Fruit fly (Drosophila melanogaster) whole organism, prepupa: Measurements from ENCODE around the gene CecB.

Source experiments
- CG6854 ChIP-seq: fragments of 200-800 bp; sonication (Bioruptor generic); optimal IDR thresholded peaks from 2 replicates; lab custom pipeline; 2017; ENCODE audit warnings: missing biosample characterization, mild to moderate bottlenecking, missing genetic modification characterization
- Gug ChIP-seq: fragments of 200-800 bp; sonication (Bioruptor generic); IDR thresholded peaks from 2 replicates; pipeline ENCODE4 v1.3.6; 2022; ENCODE audit warnings: missing biosample characterization, missing genetic modification characterization
- Hr4 ChIP-seq: fragments of 200-800 bp; sonication (Bioruptor generic); optimal IDR thresholded peaks from 3 replicates; lab custom pipeline; 2016; ENCODE audit warnings: missing biosample characterization, missing genetic modification characterization
- Sox15 ChIP-seq: fragments of 200-800 bp; sonication (Bioruptor generic); optimal IDR thresholded peaks from 3 replicates; lab custom pipeline; 2016; ENCODE audit warnings: missing biosample characterization, missing genetic modification characterization
- fd59A ChIP-seq: fragments of 200-800 bp; sonication (Bioruptor generic); optimal IDR thresholded peaks from 2 replicates; lab custom pipeline; 2017; ENCODE audit warnings: missing biosample characterization, mild to moderate bottlenecking, missing genetic modification characterization, missing genetic modification reagents

- no peak for TF ChIP-seq Gug (GFP tag; lab: Robert Waterston, UW)
- TF ChIP-seq Sox15 (GFP tag; lab: Kevin White, UChicago), result no peak
- no peak for TF ChIP-seq Hr4
- TF ChIP-seq CG6854 (GFP tag; lab: Kevin White, UChicago), result no peak
- no peak for TF ChIP-seq fd59A (GFP tag; lab: Kevin White, UChicago)
Measured at dm6 chr3R:30208011-30208410, 5.6 kb downstream of the CecB start.
